Fruit fly (Drosophila melanogaster) S2 (cell line): Measurements from ENCODE around the gene CG12268.

Experiments used
- CG8478 ChIP-seq: fragments of >200 bp; optimal IDR thresholded peaks from 2 replicates; lab custom pipeline; 2018
- CTCF ChIP-seq, 2 experiments: fragments of >200 bp; optimal IDR thresholded peaks; 2 replicates each; lab custom pipeline; 2018

- TF ChIP-seq CG8478 (lab: Kevin White, UChicago) (no peak), CTCF (optimal IDR thresholded peaks at IDR 0.05; lab: Kevin White, UChicago) (no peak)
Observed at dm6 chr3R:23947002-23947401, 1.2 kb downstream of the CG12268 start.
